Worm (Caenorhabditis elegans): ENCODE data around the gene C17C3.3.

C17C3.3 gene

ce11 chrII:5587794-5588193, 26.3 kb downstream of the C17C3.3 start:
- TF ChIP-seq hmg-4 (GFP tag; optimal IDR thresholded peaks at IDR 0.05), result no peak
- no peak for TF ChIP-seq aly-1 (tag; optimal IDR thresholded peaks at IDR 0.05)
- no peak for TF ChIP-seq scrt-1 (GFP tag; IDR thresholded peaks at IDR 0.05)
- no peak for TF ChIP-seq ets-7 (tag; optimal IDR thresholded peaks at IDR 0.05)
- no peak for TF ChIP-seq ceh-36 (tag; optimal IDR thresholded peaks at IDR 0.05)
- no peak for TF ChIP-seq tbx-11 (GFP tag; IDR thresholded peaks at IDR 0.05)
- TF ChIP-seq hnd-1 (tag; optimal IDR thresholded peaks at IDR 0.05), result no peak
- no peak for TF ChIP-seq ama-1 (optimal IDR thresholded peaks at IDR 0.05)
- TF ChIP-seq tbx-37 (GFP tag; conservative IDR thresholded peaks at IDR 0.05), result no peak
- no peak for TF ChIP-seq ceh-13 (GFP tag; optimal IDR thresholded peaks at IDR 0.05)
- no peak for TF ChIP-seq B0310.2 (tag; optimal IDR thresholded peaks at IDR 0.05)
- no peak for TF ChIP-seq pes-1 (GFP tag; IDR thresholded peaks at IDR 0.05)

- TF ChIP-seq hnd-1 (tag; optimal IDR thresholded peaks at IDR 0.05), result no peak
- no peak for TF ChIP-seq tra-4 (tag; optimal IDR thresholded peaks at IDR 0.05)
- TF ChIP-seq scrt-1 (GFP tag; IDR thresholded peaks at IDR 0.05), result no peak
- no peak for TF ChIP-seq aly-1 (tag; optimal IDR thresholded peaks at IDR 0.05)
- no peak for TF ChIP-seq flt-1 (GFP tag; IDR thresholded peaks at IDR 0.05)
- TF ChIP-seq ceh-36 (tag; optimal IDR thresholded peaks at IDR 0.05), result no peak
- TF ChIP-seq pes-1 (GFP tag; IDR thresholded peaks at IDR 0.05), result no peak
- TF ChIP-seq tbx-11 (GFP tag; IDR thresholded peaks at IDR 0.05), result no peak
- no peak for TF ChIP-seq ceh-13 (GFP tag; optimal IDR thresholded peaks at IDR 0.05)
These were observed 28.2 kb downstream of the C17C3.3 start, which contains the start of gene C17G10.13 for ce11 chrII:5589690-5590089. Gene C17G10.13 (minus strand): TSS chrII:5589790.

- TF ChIP-seq pes-1 (GFP tag; IDR thresholded peaks at IDR 0.05) (no peak), hmg-4 (GFP tag; optimal IDR thresholded peaks at IDR 0.05) (no peak), hnd-1 (tag; optimal IDR thresholded peaks at IDR 0.05) (no peak), B0310.2 (tag; optimal IDR thresholded peaks at IDR 0.05) (no peak), tbx-11 (GFP tag; IDR thresholded peaks at IDR 0.05) (no peak), ets-7 (tag; optimal IDR thresholded peaks at IDR 0.05) (no peak), sea-1 (GFP tag; conservative IDR thresholded peaks at IDR 0.05) (no peak), flt-1 (GFP tag; IDR thresholded peaks at IDR 0.05) (no peak), F13C5.2 (tag; optimal IDR thresholded peaks at IDR 0.05) (no peak), tra-4 (tag; optimal IDR thresholded peaks at IDR 0.05) (no peak), hmbx-1 (tag; optimal IDR thresholded peaks at IDR 0.05) (no peak), ceh-13 (GFP tag; optimal IDR thresholded peaks at IDR 0.05) (no peak), aly-1 (tag; optimal IDR thresholded peaks at IDR 0.05) (no peak), ama-1 (optimal IDR thresholded peaks at IDR 0.05) (no peak), scrt-1 (GFP tag; IDR thresholded peaks at IDR 0.05) (no peak), ceh-36 (tag; optimal IDR thresholded peaks at IDR 0.05) (no peak), tbx-37 (GFP tag; conservative IDR thresholded peaks at IDR 0.05) (no peak)
These were observed 30.0 kb downstream of the C17C3.3 start for ce11 chrII:5591558-5591957.

ce11 chrII:5592857-5593256, 31.3 kb downstream of the C17C3.3 start:
- TF ChIP-seq tbx-11 (GFP tag; IDR thresholded peaks at IDR 0.05) (no peak), aly-1 (tag; optimal IDR thresholded peaks at IDR 0.05) (no peak), scrt-1 (GFP tag; IDR thresholded peaks at IDR 0.05) (no peak), ama-1 (optimal IDR thresholded peaks at IDR 0.05) (no peak), B0310.2 (tag; optimal IDR thresholded peaks at IDR 0.05) (no peak), ceh-13 (GFP tag; optimal IDR thresholded peaks at IDR 0.05) (no peak), hmg-4 (GFP tag; optimal IDR thresholded peaks at IDR 0.05) (no peak)

ce11 chrII:5593377-5593932, 31.9 kb downstream of the C17C3.3 start, which contains the start of gene cdc-14:
Gene cdc-14 (minus strand): TSS chrII:5593427.
- TF ChIP-seq hmg-4 (GFP tag; optimal IDR thresholded peaks at IDR 0.05) (peak; percentile 63), F13C5.2 (tag; optimal IDR thresholded peaks at IDR 0.05) (peak; percentile 75), ceh-13 (GFP tag; optimal IDR thresholded peaks at IDR 0.05) (no peak)

ce11 chrII:5594210-5594764, 32.8 kb downstream of the C17C3.3 start, which contains the start of gene ttc-4:
Gene ttc-4 (plus strand): TSS chrII:5594714.
- no peak for TF ChIP-seq aly-1 (tag; optimal IDR thresholded peaks at IDR 0.05)
- peak; percentile 56 for TF ChIP-seq pes-1 (GFP tag; IDR thresholded peaks at IDR 0.05)
- peak; percentile 19 for TF ChIP-seq ets-7 (tag; optimal IDR thresholded peaks at IDR 0.05)

ce11 chrII:5596247-5596646, 34.7 kb downstream of the C17C3.3 start, which contains the start of gene C17G10.1:
Gene C17G10.1 (plus strand): TSS chrII:5596547.
- TF ChIP-seq tra-4 (tag; optimal IDR thresholded peaks at IDR 0.05), result no peak
- no peak for TF ChIP-seq tbx-11 (GFP tag; IDR thresholded peaks at IDR 0.05)
- TF ChIP-seq aly-1 (tag; optimal IDR thresholded peaks at IDR 0.05), result no peak
- TF ChIP-seq B0310.2 (tag; optimal IDR thresholded peaks at IDR 0.05), result no peak
- no peak for TF ChIP-seq tbx-37 (GFP tag; conservative IDR thresholded peaks at IDR 0.05)
- no peak for TF ChIP-seq hnd-1 (tag; optimal IDR thresholded peaks at IDR 0.05)
- no peak for TF ChIP-seq flt-1 (GFP tag; IDR thresholded peaks at IDR 0.05)
- no peak for TF ChIP-seq hmbx-1 (tag; optimal IDR thresholded peaks at IDR 0.05)
- no peak for TF ChIP-seq ceh-36 (tag; optimal IDR thresholded peaks at IDR 0.05)
- no peak for TF ChIP-seq scrt-1 (GFP tag; IDR thresholded peaks at IDR 0.05)
- TF ChIP-seq ets-7 (tag; optimal IDR thresholded peaks at IDR 0.05), result no peak
- no peak for TF ChIP-seq F13C5.2 (tag; optimal IDR thresholded peaks at IDR 0.05)

ce11 chrII:5599326-5600044, 37.9 kb downstream of the C17C3.3 start, which contains the start of gene C17G10.10:
Gene C17G10.10 (minus strand): TSS chrII:5599376.
- TF ChIP-seq B0310.2 (tag; optimal IDR thresholded peaks at IDR 0.05), result no peak
- no peak for TF ChIP-seq hnd-1 (tag; optimal IDR thresholded peaks at IDR 0.05)
- TF ChIP-seq sea-1 (GFP tag; conservative IDR thresholded peaks at IDR 0.05), result 0 out of 2 replicates have a peak, but pooled peaks have one; percentile 38
- no peak for TF ChIP-seq tbx-37 (GFP tag; conservative IDR thresholded peaks at IDR 0.05)

Data from whole organism, early embryonic.